Worm (Caenorhabditis elegans) whole organism, dauer: ENCODE results near the gene ngn-1.

Experiments used
- unc-62 ChIP-seq: sonication (generic microtip); optimal IDR thresholded peaks from 2 replicates; lab custom pipeline; 2017; ENCODE audit warnings: missing biosample characterization, missing genetic modification reagents, missing genetic modification characterization

The ngn-1 gene

DNA sequence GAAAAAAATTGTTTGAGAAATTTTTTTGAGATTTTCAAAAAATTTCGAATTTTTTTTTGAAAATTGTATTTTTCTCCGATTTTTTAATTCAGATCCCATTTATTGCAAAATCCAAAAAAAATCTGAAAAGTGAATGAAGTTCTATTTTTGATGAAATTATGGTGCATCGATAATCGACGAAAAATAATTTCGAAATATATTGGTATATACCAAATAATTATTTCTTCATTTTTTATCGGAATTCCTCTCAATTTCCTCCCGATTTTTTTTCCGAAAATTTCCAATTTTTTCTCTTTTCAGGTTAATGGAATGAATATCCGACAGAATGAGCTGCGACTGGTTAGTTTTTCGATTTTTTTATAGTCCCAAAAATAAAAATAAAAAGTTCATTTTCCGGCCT, 27.2 kb downstream of the ngn-1 start, which contains the start of gene epg-9:
Gene epg-9, plus strand, starts transcription at position 301 of the 400 bp plus-strand sequence.
- no peak for TF ChIP-seq unc-62 (GFP tag; lab: Kevin White, UChicago)

DNA sequence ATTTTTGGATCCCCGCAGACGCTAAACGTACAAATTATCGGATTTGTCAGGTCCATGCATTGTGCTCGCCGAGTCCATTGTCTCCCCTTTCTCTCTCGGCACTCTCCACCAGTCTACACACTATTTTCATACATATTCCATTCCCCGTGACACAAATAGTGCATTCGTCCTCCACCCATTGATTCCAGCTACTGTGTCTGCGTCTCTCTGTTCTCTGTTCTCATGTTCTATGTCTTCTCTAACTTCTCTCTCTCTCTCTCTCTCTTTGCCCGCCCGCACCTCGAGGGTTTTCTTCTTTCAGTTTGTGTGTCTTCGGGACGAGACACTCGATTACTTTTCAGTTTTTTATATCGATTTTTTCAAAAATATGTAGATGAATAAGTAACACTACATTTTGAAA, 28.4 kb downstream of the ngn-1 start:
- no peak for TF ChIP-seq unc-62 (GFP tag; lab: Kevin White, UChicago)

DNA sequence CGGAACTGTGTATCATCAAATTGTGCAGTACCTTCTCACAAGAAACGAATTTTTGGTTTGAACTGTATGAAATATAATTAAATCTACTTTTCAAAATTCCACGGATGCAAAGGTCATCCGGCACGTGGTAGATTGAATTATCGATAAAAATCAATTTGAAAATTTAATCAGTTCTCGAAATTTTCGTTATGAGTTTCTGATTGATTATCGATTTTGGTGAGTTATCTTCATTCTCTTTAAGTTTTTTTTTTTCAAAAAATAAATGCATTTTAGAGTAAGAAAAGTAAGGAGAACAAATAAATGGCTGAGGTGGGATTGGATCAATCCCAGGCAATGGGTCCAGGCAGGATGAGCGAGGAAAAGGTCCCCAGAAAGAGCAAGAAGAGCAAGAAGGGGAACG, 30.7 kb downstream of the ngn-1 start, which contains the start of gene Y69A2AR.47:
Gene Y69A2AR.47, plus strand, starts transcription at position 301 of the 400 bp plus-strand sequence.
- no peak for TF ChIP-seq unc-62 (GFP tag; lab: Kevin White, UChicago)

DNA sequence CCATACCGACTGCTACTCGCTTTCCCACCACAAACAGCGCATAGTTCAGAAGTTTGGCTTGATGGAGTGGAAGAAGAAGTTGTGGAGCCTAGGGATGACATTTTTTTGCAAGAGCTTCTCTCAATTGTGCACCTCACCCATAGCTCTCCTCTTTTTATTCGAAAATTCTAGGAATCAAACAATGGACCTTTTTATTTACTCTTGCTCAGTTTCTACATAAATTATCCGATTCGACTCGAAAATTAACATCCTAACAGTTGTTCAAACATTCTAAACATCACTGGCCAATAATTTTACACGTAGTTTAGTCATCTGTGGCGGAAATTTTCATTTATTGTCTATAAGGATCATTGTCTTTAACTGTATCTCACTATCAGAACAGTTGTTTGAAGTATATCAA, 46.6 kb downstream of the ngn-1 start, which contains the start of gene nhr-242:
Gene nhr-242, minus strand, starts transcription at position 101 of the 400 bp plus-strand sequence.
- TF ChIP-seq unc-62 (GFP tag; lab: Kevin White, UChicago), result no peak
